Worm (Caenorhabditis elegans) whole organism, young adult: Measurements from ENCODE around the gene F13H10.5.

Experiments
- F33H1.4 ChIP-seq: fragments of 200-800 bp; sonication (Bioruptor generic); IDR thresholded peaks from 2 replicates; pipeline ENCODE4 v1.3.6; 2022; ENCODE audit warnings: missing genetic modification reagents, missing genetic modification characterization, missing compliant biosample characterization
- akir-1 ChIP-seq: fragments of 200-800 bp; sonication (Bioruptor generic); optimal IDR thresholded peaks from 2 replicates; lab custom pipeline; 2018; ENCODE audit warnings: mild to moderate bottlenecking, missing genetic modification characterization, moderate library complexity, missing compliant biosample characterization
- him-1 ChIP-seq: sonication (generic microtip); optimal IDR thresholded peaks from 2 replicates; lab custom pipeline; 2016; ENCODE audit warnings: missing genotype, missing genetic modification reagents, missing genetic modification characterization, missing compliant biosample characterization
- hmg-1.2 ChIP-seq: fragments of 200-800 bp; sonication (Bioruptor generic); IDR thresholded peaks from 2 replicates; pipeline ENCODE4 v1.3.6; 2022; ENCODE audit warnings: missing genetic modification reagents, missing genetic modification characterization, missing compliant biosample characterization
- lir-1 ChIP-seq: fragments of 200-800 bp; sonication (Bioruptor generic); conservative IDR thresholded peaks from 2 replicates; pipeline ENCODE4 v1.3.6; 2022; ENCODE audit warnings: missing genetic modification reagents, missing genetic modification characterization, missing compliant biosample characterization
- repo-1 ChIP-seq: sonication (generic microtip); optimal IDR thresholded peaks from 2 replicates; lab custom pipeline; 2017; ENCODE audit warnings: mild to moderate bottlenecking, missing genetic modification characterization, missing compliant biosample characterization

The F13H10.5 gene

DNA sequence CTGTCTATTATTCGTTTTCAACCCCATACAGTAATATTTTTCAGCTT lies 47.6 kb downstream of the F13H10.5 start, which contains the start of gene kdin-1:
TSS of gene kdin-1 (plus strand) at position 38 of the 47 bp plus-strand sequence.
- TF ChIP-seq him-1: no peak
- TF ChIP-seq repo-1 (tag; lab: Kevin White, UChicago): no peak
- TF ChIP-seq F33H1.4 (GFP tag; lab: Robert Waterston, UW): no peak

DNA sequence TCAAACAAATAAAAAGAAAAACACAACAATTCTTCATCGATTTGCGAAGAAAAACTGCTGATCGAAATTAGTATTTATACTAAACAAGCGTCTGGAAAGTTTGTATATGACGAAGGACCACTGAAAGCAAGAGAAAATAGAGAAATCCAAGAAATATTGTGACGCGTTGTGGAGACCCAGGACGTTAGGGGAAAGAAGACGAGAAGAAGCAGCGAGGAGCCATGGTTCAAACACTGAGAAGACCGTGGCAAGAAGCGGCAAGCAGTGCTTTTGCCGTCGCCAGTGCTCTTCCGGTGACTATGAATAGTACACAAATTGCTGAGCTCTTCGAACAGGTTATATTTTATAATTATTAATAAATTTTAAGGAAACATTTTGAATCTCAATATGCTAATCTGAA lies 47.9 kb downstream of the F13H10.5 start:
- TF ChIP-seq akir-1 (no peak), lir-1 (no peak), hmg-1.2 (GFP tag; lab: Robert Waterston, UW) (peak; percentile 58; the same call in 1 of the 2 replicates)
